Fruit fly (Drosophila melanogaster) whole organism, embryonic: Measurements from ENCODE around the gene CG42827.

Experiments used
- Abd-B ChIP-seq: fragments of 200-800 bp; sonication (Bioruptor generic); optimal IDR thresholded peaks from 2 replicates; lab custom pipeline; 2018; ENCODE audit warnings: missing biosample characterization, mild to moderate bottlenecking, missing genetic modification characterization, moderate library complexity
- Asciz ChIP-seq: fragments of 200-800 bp; sonication (Bioruptor generic); optimal IDR thresholded peaks from 2 replicates; lab custom pipeline; 2017; ENCODE audit warnings: missing biosample characterization, mild to moderate bottlenecking, missing genetic modification characterization, missing genetic modification reagents
- CG10267 ChIP-seq: fragments of 200-800 bp; sonication (Bioruptor generic); optimal IDR thresholded peaks from 2 replicates; lab custom pipeline; 2018; ENCODE audit warnings: missing biosample characterization, mild to moderate bottlenecking, missing genetic modification characterization, moderate library complexity
- CG10654 ChIP-seq: fragments of 200-800 bp; sonication (Bioruptor generic); optimal IDR thresholded peaks from 2 replicates; lab custom pipeline; 2016; ENCODE audit warnings: missing biosample characterization, missing genetic modification characterization
- CG13424 ChIP-seq: fragments of 200-800 bp; sonication (Bioruptor generic); optimal IDR thresholded peaks from 2 replicates; lab custom pipeline; 2019; ENCODE audit warnings: missing biosample characterization, mild to moderate bottlenecking, missing genetic modification characterization, moderate library complexity
- CG14050 ChIP-seq: fragments of 200-800 bp; sonication (Bioruptor generic); IDR thresholded peaks from 3 replicates; pipeline ENCODE4 v1.3.6; 2022; ENCODE audit warnings: missing biosample characterization, missing genetic modification characterization
- CG15696 ChIP-seq: fragments of 200-800 bp; sonication (Bioruptor generic); optimal IDR thresholded peaks from 2 replicates; lab custom pipeline; 2019; ENCODE audit warnings: missing biosample characterization, mild to moderate bottlenecking, missing genetic modification characterization, moderate library complexity
- CG17385 ChIP-seq: fragments of 200-800 bp; sonication (Bioruptor generic); optimal IDR thresholded peaks from 3 replicates; lab custom pipeline; 2018; ENCODE audit warnings: missing biosample characterization, mild to moderate bottlenecking, missing genetic modification characterization
- CG17802 ChIP-seq: fragments of 200-800 bp; sonication (Bioruptor generic); optimal IDR thresholded peaks from 2 replicates; lab custom pipeline; 2018; ENCODE audit warnings: missing biosample characterization, mild to moderate bottlenecking, missing genetic modification characterization, moderate library complexity
- CG18619 ChIP-seq: fragments of 200-800 bp; sonication (Bioruptor generic); optimal IDR thresholded peaks from 3 replicates; lab custom pipeline; 2017; ENCODE audit warnings: missing biosample characterization, mild to moderate bottlenecking, missing genetic modification characterization
- CG4282 ChIP-seq: fragments of 200-800 bp; sonication (Bioruptor generic); optimal IDR thresholded peaks from 2 replicates; lab custom pipeline; 2016; ENCODE audit warnings: missing biosample characterization, missing genetic modification characterization
- CG4820 ChIP-seq: fragments of 200-800 bp; sonication (Bioruptor generic); optimal IDR thresholded peaks from 3 replicates; lab custom pipeline; 2016; ENCODE audit warnings: missing biosample characterization, missing genetic modification characterization
- CG4854 ChIP-seq: fragments of 200-800 bp; sonication (Bioruptor generic); optimal IDR thresholded peaks from 2 replicates; lab custom pipeline; 2016; ENCODE audit warnings: missing biosample characterization, missing genetic modification characterization, inconsistent platforms
- CG6813 ChIP-seq: fragments of 200-800 bp; sonication (Bioruptor generic); optimal IDR thresholded peaks from 2 replicates; lab custom pipeline; 2017; ENCODE audit warnings: missing biosample characterization, missing genetic modification characterization, mild to moderate bottlenecking, moderate library complexity, missing genetic modification reagents
- CG7745 ChIP-seq: fragments of 200-800 bp; sonication (Bioruptor generic); optimal IDR thresholded peaks from 2 replicates; lab custom pipeline; 2018; ENCODE audit warnings: missing biosample characterization, mild to moderate bottlenecking, missing genetic modification characterization, moderate library complexity
- CG7839 ChIP-seq: fragments of 200-800 bp; sonication (Bioruptor generic); optimal IDR thresholded peaks from 3 replicates; lab custom pipeline; 2018; ENCODE audit warnings: missing biosample characterization, mild to moderate bottlenecking, missing genetic modification characterization, moderate library complexity
- CG8089 ChIP-seq: fragments of 200-800 bp; sonication (Bioruptor generic); optimal IDR thresholded peaks from 3 replicates; lab custom pipeline; 2016; ENCODE audit warnings: missing biosample characterization, missing genetic modification characterization
- CG9817 ChIP-seq: fragments of 200-800 bp; sonication (Bioruptor generic); optimal IDR thresholded peaks from 2 replicates; lab custom pipeline; 2018; ENCODE audit warnings: missing biosample characterization, mild to moderate bottlenecking, missing genetic modification characterization, moderate library complexity
- CG9932 ChIP-seq: fragments of 200-800 bp; sonication (Bioruptor generic); IDR thresholded peaks from 2 replicates; pipeline ENCODE4 v1.3.6; 2022; ENCODE audit warnings: missing biosample characterization, missing genetic modification characterization
- Camta ChIP-seq: fragments of 200-800 bp; sonication (Bioruptor generic); optimal IDR thresholded peaks from 2 replicates; lab custom pipeline; 2016; ENCODE audit warnings: missing biosample characterization, missing genetic modification characterization
- D19A ChIP-seq: fragments of 200-800 bp; optimal IDR thresholded peaks from 3 replicates; lab custom pipeline; 2019; ENCODE audit warnings: missing biosample characterization, mild to moderate bottlenecking, missing genetic modification characterization, moderate library complexity
- Gsc ChIP-seq: fragments of 200-800 bp; sonication (Bioruptor generic); IDR thresholded peaks from 2 replicates; pipeline ENCODE4 v1.3.6; 2022; ENCODE audit warnings: missing biosample characterization, missing genetic modification characterization
- Hey ChIP-seq: fragments of 200-800 bp; sonication (Bioruptor generic); optimal IDR thresholded peaks from 3 replicates; lab custom pipeline; 2018; ENCODE audit warnings: missing biosample characterization, mild to moderate bottlenecking, missing genetic modification characterization
- HmgD ChIP-seq: fragments of 200-800 bp; sonication (Bioruptor generic); optimal IDR thresholded peaks from 3 replicates; lab custom pipeline; 2016; ENCODE audit warnings: missing biosample characterization, missing genetic modification characterization
- HmgZ ChIP-seq: fragments of 200-800 bp; sonication (Bioruptor generic); optimal IDR thresholded peaks from 2 replicates; lab custom pipeline; 2018; ENCODE audit warnings: missing biosample characterization, mild to moderate bottlenecking, missing genetic modification characterization
- Hsf ChIP-seq: fragments of 200-800 bp; sonication (Bioruptor generic); optimal IDR thresholded peaks from 3 replicates; lab custom pipeline; 2016; ENCODE audit warnings: missing biosample characterization, missing genetic modification characterization
- Myb ChIP-seq: fragments of 200-800 bp; sonication (Bioruptor generic); optimal IDR thresholded peaks from 2 replicates; lab custom pipeline; 2016; ENCODE audit warnings: missing biosample characterization, missing genetic modification characterization
- NC2α ChIP-seq: fragments of 200-800 bp; sonication (Bioruptor generic); optimal IDR thresholded peaks from 2 replicates; lab custom pipeline; 2016; ENCODE audit warnings: missing biosample characterization, missing genetic modification characterization
- Nf-YB ChIP-seq: fragments of 200-800 bp; sonication (Bioruptor generic); optimal IDR thresholded peaks from 3 replicates; lab custom pipeline; 2019; ENCODE audit warnings: missing biosample characterization, mild to moderate bottlenecking, missing genetic modification characterization, moderate library complexity
- Sin3A ChIP-seq: fragments of >200 bp; optimal IDR thresholded peaks from 2 replicates; lab custom pipeline; 2018
- Usf ChIP-seq: fragments of 200-800 bp; sonication (Bioruptor generic); optimal IDR thresholded peaks from 2 replicates; lab custom pipeline; 2017; ENCODE audit warnings: missing genotype, missing biosample characterization, missing genetic modification characterization
- Vsx1 ChIP-seq: fragments of 200-800 bp; sonication (Bioruptor generic); optimal IDR thresholded peaks from 2 replicates; lab custom pipeline; 2017; ENCODE audit warnings: missing biosample characterization, mild to moderate bottlenecking, missing genetic modification characterization, missing genetic modification reagents
- ap ChIP-seq: fragments of 200-800 bp; sonication (Bioruptor generic); IDR thresholded peaks from 2 replicates; pipeline ENCODE4 v1.3.6; 2022; ENCODE audit warnings: missing biosample characterization, missing genetic modification characterization
- dan ChIP-seq: fragments of 200-800 bp; sonication (Bioruptor generic); IDR thresholded peaks from 2 replicates; pipeline ENCODE4 v1.3.6; 2022; ENCODE audit warnings: missing biosample characterization, missing genetic modification characterization
- dmrt99B ChIP-seq: fragments of 200-800 bp; sonication (Bioruptor generic); optimal IDR thresholded peaks from 2 replicates; lab custom pipeline; 2018; ENCODE audit warnings: missing biosample characterization, mild to moderate bottlenecking, missing genetic modification characterization, moderate library complexity
- en ChIP-seq: fragments of 200-800 bp; sonication (Bioruptor generic); optimal IDR thresholded peaks from 2 replicates; lab custom pipeline; 2016; ENCODE audit warnings: missing biosample characterization, missing genetic modification characterization
- esg ChIP-seq: fragments of 200-800 bp; sonication (Bioruptor generic); conservative IDR thresholded peaks from 2 replicates; pipeline ENCODE4 v1.3.6; 2022; ENCODE audit warnings: missing biosample characterization, missing genetic modification characterization
- jing ChIP-seq: fragments of 200-800 bp; sonication (Bioruptor generic); optimal IDR thresholded peaks from 2 replicates; lab custom pipeline; 2018; ENCODE audit warnings: missing biosample characterization, mild to moderate bottlenecking, missing genetic modification characterization
- ken ChIP-seq: fragments of 200-800 bp; sonication (Bioruptor generic); IDR thresholded peaks from 3 replicates; pipeline ENCODE4 v1.3.6; 2022; ENCODE audit warnings: missing biosample characterization, missing genetic modification characterization
- knrl ChIP-seq: fragments of 200-800 bp; sonication (Bioruptor generic); IDR thresholded peaks from 3 replicates; pipeline ENCODE4 v1.3.6; 2022; ENCODE audit warnings: missing biosample characterization, missing genetic modification characterization; ENCODE audit not compliant: partially characterized antibody
- mld ChIP-seq: fragments of 200-800 bp; sonication (Bioruptor generic); IDR thresholded peaks from 3 replicates; pipeline ENCODE4 v1.3.6; 2022; ENCODE audit warnings: missing biosample characterization, missing genetic modification characterization; ENCODE audit not compliant: partially characterized antibody
- otp ChIP-seq: fragments of 200-800 bp; sonication (Bioruptor generic); IDR thresholded peaks from 3 replicates; pipeline ENCODE4, ENCODE4 v1.3.6; 2022; ENCODE audit warnings: missing biosample characterization, missing genetic modification characterization
- prd ChIP-seq, 3 experiments: fragments of >200 bp in 2 of 3; fragments of 200-800 bp in 1 of 3; sonication (Bioruptor generic) in 1 of 3; optimal IDR thresholded peaks in 2 of 3; IDR thresholded peaks in 1 of 3; 2 replicates in 2 of 3; 3 replicates in 1 of 3; pipeline versions ENCODE4 v1.3.6 to Lab custom; 2017 to 2022; ENCODE audit warnings: missing biosample characterization in 1 of 3, missing genetic modification characterization in 1 of 3
- pum ChIP-seq: fragments of 200-800 bp; sonication (Bioruptor generic); optimal IDR thresholded peaks from 2 replicates; lab custom pipeline; 2016; ENCODE audit warnings: missing biosample characterization, missing genetic modification characterization
- repo ChIP-seq: fragments of 200-800 bp; sonication (Bioruptor generic); optimal IDR thresholded peaks from 2 replicates; lab custom pipeline; 2016; ENCODE audit warnings: missing biosample characterization, missing genetic modification characterization
- run ChIP-seq: fragments of 200-800 bp; sonication (Bioruptor generic); optimal IDR thresholded peaks from 3 replicates; lab custom pipeline; 2018; ENCODE audit warnings: missing biosample characterization, mild to moderate bottlenecking, missing genetic modification characterization
- sisA ChIP-seq: fragments of 200-800 bp; sonication (Bioruptor generic); IDR thresholded peaks from 2 replicates; pipeline ENCODE4 v1.3.6; 2022; ENCODE audit warnings: missing biosample characterization, missing genetic modification characterization
- tio ChIP-seq: fragments of 200-800 bp; sonication (Bioruptor generic); optimal IDR thresholded peaks from 2 replicates; lab custom pipeline; 2017; ENCODE audit warnings: missing biosample characterization, missing genetic modification characterization, inconsistent platforms
- vnd ChIP-seq: fragments of 200-800 bp; sonication (Bioruptor generic); IDR thresholded peaks from 3 replicates; pipeline ENCODE4 v1.3.6; 2022; ENCODE audit warnings: missing biosample characterization, missing genetic modification characterization; ENCODE audit not compliant: partially characterized antibody
- vvl ChIP-seq: fragments of 200-800 bp; sonication (Bioruptor generic); IDR thresholded peaks from 2 replicates; pipeline ENCODE4 v1.3.6; 2022; ENCODE audit warnings: missing biosample characterization, missing genetic modification characterization
- z ChIP-seq: fragments of 200-800 bp; sonication (Bioruptor generic); IDR thresholded peaks from 3 replicates; pipeline ENCODE4 v1.3.6; 2022; ENCODE audit warnings: missing biosample characterization, missing genetic modification characterization

The CG42827 gene

dm6 chr3R:23386907-23387306 lies 14.2 kb downstream of the CG42827 start (continued):
- peak; percentile 25 for TF ChIP-seq jing (GFP tag; lab: Kevin White, UChicago)
- TF ChIP-seq CG10267 (tag; lab: Kevin White, UChicago), result peak; percentile 44
- TF ChIP-seq CG7745, result no peak
- no peak for TF ChIP-seq prd (optimal IDR thresholded peaks at IDR 0.05; lab: Kevin White, UChicago)
- peak; percentile 67; the same call in 2 of the 3 replicates for TF ChIP-seq prd (GFP tag; IDR thresholded peaks at IDR 0.05; lab: Robert Waterston, UW)
- TF ChIP-seq tio, result peak; percentile 16
- TF ChIP-seq CG4820 (GFP tag; lab: Kevin White, UChicago), result peak; percentile 60
- TF ChIP-seq Abd-B, result peak; percentile 6
- peak; percentile 39 for TF ChIP-seq CG15696 (tag; lab: Kevin White, UChicago)
- TF ChIP-seq repo (GFP tag; lab: Kevin White, UChicago), result no peak
- no peak for TF ChIP-seq HmgD (GFP tag; lab: Kevin White, UChicago)
- no peak for TF ChIP-seq CG4854 (GFP tag; lab: Kevin White, UChicago)
- peak; percentile 61; the same call in 2 of the 3 replicates for TF ChIP-seq ken (GFP tag; lab: Robert Waterston, UW)
- TF ChIP-seq CG13424 (tag; lab: Kevin White, UChicago), result peak; percentile 49
- TF ChIP-seq CG14050 (GFP tag; lab: Robert Waterston, UW), result no peak
- no peak for TF ChIP-seq run
- TF ChIP-seq mld, result no peak
- TF ChIP-seq CG17802 (tag; lab: Kevin White, UChicago), result peak; percentile 24
- peak; percentile 48; the same call in 1 of the 2 replicates for TF ChIP-seq esg
- peak; percentile 42; the same call in 1 of the 2 replicates for TF ChIP-seq sisA (GFP tag; lab: Robert Waterston, UW)
- peak; percentile 4 for TF ChIP-seq CG9817
- peak; percentile 55 for TF ChIP-seq ap (GFP tag; lab: Robert Waterston, UW)
- no peak for TF ChIP-seq NC2α (GFP tag; lab: Kevin White, UChicago)
- TF ChIP-seq vnd (GFP tag; lab: Robert Waterston, UW), result no peak
- TF ChIP-seq CG6813 (GFP tag; lab: Kevin White, UChicago), result no peak
- peak; percentile 31 for TF ChIP-seq Hsf (GFP tag; lab: Kevin White, UChicago)
- TF ChIP-seq vvl (GFP tag; lab: Robert Waterston, UW), result peak; percentile 51; the same call in 1 of the 2 replicates
- TF ChIP-seq CG7839 (tag; lab: Kevin White, UChicago), result peak; percentile 50
- no peak for TF ChIP-seq knrl (GFP tag; lab: Robert Waterston, UW)
- TF ChIP-seq Sin3A (lab: Kevin White, UChicago), result no peak
- no peak for TF ChIP-seq CG4282
- no peak for TF ChIP-seq CG18619
- peak; percentile 28 for TF ChIP-seq CG17385
- TF ChIP-seq en (GFP tag; lab: Kevin White, UChicago), result no peak
- no peak for TF ChIP-seq HmgZ (tag; lab: Kevin White, UChicago)
- TF ChIP-seq D19A (tag; lab: Kevin White, UChicago), result peak; percentile 46
- TF ChIP-seq CG8089, result peak; percentile 32
- no peak for TF ChIP-seq CG9932 (GFP tag; lab: Robert Waterston, UW)
- TF ChIP-seq z (GFP tag; lab: Robert Waterston, UW), result no peak
- peak; percentile 0 for TF ChIP-seq CG10654 (GFP tag; lab: Kevin White, UChicago)
- peak; percentile 22 for TF ChIP-seq Camta (GFP tag; lab: Kevin White, UChicago)
- TF ChIP-seq dan (GFP tag; lab: Robert Waterston, UW), result no peak
- no peak for TF ChIP-seq Usf (GFP tag; lab: Kevin White, UChicago)
- TF ChIP-seq Gsc (GFP tag; lab: Robert Waterston, UW), result no peak
- TF ChIP-seq Nf-YB (GFP tag; lab: Kevin White, UChicago), result peak; percentile 5
- TF ChIP-seq Hey (tag; lab: Kevin White, UChicago), result no peak
- TF ChIP-seq Myb (GFP tag; lab: Kevin White, UChicago), result no peak
- TF ChIP-seq pum (GFP tag; lab: Kevin White, UChicago), result peak; percentile 46
- TF ChIP-seq otp, result peak; percentile 35; the same call in 1 of the 3 replicates
- peak; percentile 66 for TF ChIP-seq Asciz (GFP tag; lab: Kevin White, UChicago)
- TF ChIP-seq dmrt99B (tag; lab: Kevin White, UChicago), result peak; percentile 76
- no peak for TF ChIP-seq Vsx1 (GFP tag; lab: Kevin White, UChicago)
